Fruit fly (Drosophila melanogaster): ENCODE measurements around the gene yip2.
A peak's percentile ranks its signal among the peaks of the same experiment; 100 is the strongest.

yip2 gene

dm6 chr2L:9963603-9964042 lies 48.6 kb downstream of the yip2 start, which contains the start of gene CG5850 (continued):
- no peak for TF ChIP-seq pfk (GFP tag; optimal IDR thresholded peaks at IDR 0.05)
- no peak for TF ChIP-seq CG34422 (GFP tag; IDR thresholded peaks at IDR 0.05)
- no peak for TF ChIP-seq Trl (optimal IDR thresholded peaks at IDR 0.05)
- no peak for TF ChIP-seq Trl (GFP tag; optimal IDR thresholded peaks at IDR 0.05)
- no peak for TF ChIP-seq vnd (GFP tag; IDR thresholded peaks at IDR 0.05; ENCODE audit: partially characterized antibody)
- peak; percentile 64 for TF ChIP-seq CG12391 (tag; optimal IDR thresholded peaks at IDR 0.05)
- TF ChIP-seq CG13424 (tag; optimal IDR thresholded peaks at IDR 0.05) = peak; percentile 28
- no peak for TF ChIP-seq knrl (GFP tag; IDR thresholded peaks at IDR 0.05; ENCODE audit: partially characterized antibody)
- TF ChIP-seq CG17385 (GFP tag; optimal IDR thresholded peaks at IDR 0.05) = no peak
- no peak for TF ChIP-seq Mes4 (GFP tag; optimal IDR thresholded peaks at IDR 0.05)
- TF ChIP-seq CG12942 (GFP tag; optimal IDR thresholded peaks at IDR 0.05) = no peak
- peak; percentile 63 for TF ChIP-seq CG14710 (tag; optimal IDR thresholded peaks at IDR 0.05)
- TF ChIP-seq CG12104 (GFP tag; optimal IDR thresholded peaks at IDR 0.05) = no peak
- TF ChIP-seq CG15696 (tag; optimal IDR thresholded peaks at IDR 0.05) = peak; percentile 4
- peak; percentile 34 for TF ChIP-seq CG33557 (GFP tag; optimal IDR thresholded peaks at IDR 0.05)
- no peak for TF ChIP-seq emc (GFP tag; optimal IDR thresholded peaks at IDR 0.05)
- TF ChIP-seq CTCF (GFP tag; optimal IDR thresholded peaks at IDR 0.05) = no peak
- no peak for TF ChIP-seq CG2199 (GFP tag; IDR thresholded peaks at IDR 0.05)
- TF ChIP-seq CG10431 (GFP tag; optimal IDR thresholded peaks at IDR 0.05) = peak; percentile 20
- peak; percentile 15 for TF ChIP-seq CG10147 (GFP tag; optimal IDR thresholded peaks at IDR 0.05)
- no peak for TF ChIP-seq tup (GFP tag; optimal IDR thresholded peaks at IDR 0.05)
- peak; percentile 26 for TF ChIP-seq scrt (GFP tag; optimal IDR thresholded peaks at IDR 0.05)
- TF ChIP-seq Stat92E (GFP tag; optimal IDR thresholded peaks at IDR 0.05) = no peak
- peak; percentile 3 for TF ChIP-seq Nf-YB (GFP tag; optimal IDR thresholded peaks at IDR 0.05)
- peak; percentile 56 for TF ChIP-seq trem (tag; optimal IDR thresholded peaks at IDR 0.05)
- TF ChIP-seq HLHmδ (GFP tag; optimal IDR thresholded peaks at IDR 0.05) = no peak
- TF ChIP-seq MESR4 (GFP tag; optimal IDR thresholded peaks at IDR 0.05) = peak; percentile 84
- no peak for TF ChIP-seq Hr39 (optimal IDR thresholded peaks at IDR 0.05)
- TF ChIP-seq row (GFP tag; IDR thresholded peaks at IDR 0.05) = peak; percentile 71
- TF ChIP-seq nmo (GFP tag; optimal IDR thresholded peaks at IDR 0.05) = peak; percentile 8
- no peak for TF ChIP-seq CG15073 (GFP tag; optimal IDR thresholded peaks at IDR 0.05)
- no peak for TF ChIP-seq Dref (GFP tag; IDR thresholded peaks at IDR 0.05)
- TF ChIP-seq CG2678 (tag; optimal IDR thresholded peaks at IDR 0.05) = peak; percentile 43
- peak; percentile 15 for TF ChIP-seq sd (tag; optimal IDR thresholded peaks at IDR 0.05)
- no peak for TF ChIP-seq CG32767 (GFP tag; IDR thresholded peaks at IDR 0.05)
- TF ChIP-seq CoRest (tag; optimal IDR thresholded peaks at IDR 0.05) = peak; percentile 52
- 0 out of 2 replicates have a peak, but pooled peaks have one; percentile 33 for TF ChIP-seq sna (GFP tag; IDR thresholded peaks at IDR 0.05; ENCODE audit: partially characterized antibody)
- no peak for TF ChIP-seq pita (GFP tag; optimal IDR thresholded peaks at IDR 0.05)
- TF ChIP-seq Xbp1 (GFP tag; optimal IDR thresholded peaks at IDR 0.05) = peak; percentile 5
- peak; percentile 44 for TF ChIP-seq CG2712 (tag; optimal IDR thresholded peaks at IDR 0.05)
- TF ChIP-seq twi (tag; optimal IDR thresholded peaks at IDR 0.05) = no peak
- peak; percentile 21 for TF ChIP-seq nom (GFP tag; optimal IDR thresholded peaks at IDR 0.05)
- TF ChIP-seq CG7928 (GFP tag; optimal IDR thresholded peaks at IDR 0.05) = peak; percentile 85
- peak; percentile 45 for TF ChIP-seq CG13287 (GFP tag; IDR thresholded peaks at IDR 0.05; ENCODE audit: partially characterized antibody)
- TF ChIP-seq lbe (GFP tag; optimal IDR thresholded peaks at IDR 0.05) = peak; percentile 25
- TF ChIP-seq CG4404 (GFP tag; IDR thresholded peaks at IDR 0.05) = no peak
- no peak for TF ChIP-seq exex (tag; optimal IDR thresholded peaks at IDR 0.05)
- TF ChIP-seq PHDP (tag; optimal IDR thresholded peaks at IDR 0.05) = peak; percentile 45
- no peak for TF ChIP-seq CG3847 (GFP tag; IDR thresholded peaks at IDR 0.05)
- TF ChIP-seq CG17829 (tag; optimal IDR thresholded peaks at IDR 0.05) = peak; percentile 33
- TF ChIP-seq CG15269 (tag; optimal IDR thresholded peaks at IDR 0.05) = no peak

Measured in whole organism, embryonic.